Worm (Caenorhabditis elegans) whole organism, mixed stage, embryonic: ENCODE data around the gene F59B2.15.

Source experiments
- bed-3 ChIP-seq: fragments of 200-800 bp; sonication (Bioruptor generic); optimal IDR thresholded peaks from 3 replicates; lab custom pipeline; 2018; ENCODE audit warnings: mild to moderate bottlenecking, missing genetic modification characterization, moderate library complexity, missing compliant biosample characterization
- elt-1 ChIP-seq: sonication (generic microtip); optimal IDR thresholded peaks from 2 replicates; lab custom pipeline; 2017; ENCODE audit warnings: missing genetic modification characterization, mild to moderate bottlenecking, missing compliant biosample characterization, antibody characterized with exemption, moderate library complexity, borderline replicate concordance; ENCODE audit not compliant: insufficient read depth
- nhr-28 ChIP-seq: fragments of 150-350 bp; optimal IDR thresholded peaks from 2 replicates; lab custom pipeline; 2014; ENCODE audit warnings: missing biosample characterization, missing genetic modification characterization

- TF ChIP-seq bed-3 (no peak), elt-1 (tag; lab: Kevin White, UChicago) (no peak), nhr-28 (tag; lab: Kevin White, UChicago) (no peak)
These were observed 17.5 kb downstream of the F59B2.15 start for ce11 chrIII:8984960-8985359.
